Fruit fly (Drosophila melanogaster) whole organism: ENCODE measurements around the gene P5cr.

Source experiments
- CG8478 ChIP-seq: fragments of >200 bp; optimal IDR thresholded peaks from 2 replicates; lab custom pipeline; 2018; ENCODE audit warnings: inconsistent platforms
- Dll ChIP-seq: fragments of >200 bp; optimal IDR thresholded peaks from 2 replicates; lab custom pipeline; 2017
- EcR ChIP-seq, 2 experiments: fragments of >200 bp; optimal IDR thresholded peaks; 2 replicates each; lab custom pipeline; 2017; ENCODE audit warnings: missing biosample characterization in 2 of 2, missing genetic modification characterization in 2 of 2, missing genetic modification reagents in 2 of 2
- pan ChIP-seq: fragments of >200 bp; optimal IDR thresholded peaks from 2 replicates; lab custom pipeline; 2017
- psq ChIP-seq: fragments of >200 bp; optimal IDR thresholded peaks from 2 replicates; lab custom pipeline; 2017
- usp ChIP-seq: fragments of >200 bp; optimal IDR thresholded peaks from 2 replicates; lab custom pipeline; 2017; ENCODE audit warnings: missing biosample characterization, missing genetic modification characterization, mixed read lengths

P5cr gene

dm6 chr3R:19028758-19029157 is at the start of gene P5cr, which contains the start of gene GatA:
P5cr (plus strand) TSS chr3R:19028931.
GatA (minus strand) TSS chr3R:19028857.
- no peak for TF ChIP-seq usp

- no peak for TF ChIP-seq psq (lab: Kevin White, UChicago)
- no peak for TF ChIP-seq EcR (GFP tag; optimal IDR thresholded peaks at IDR 0.05; lab: Kevin White, UChicago)
- TF ChIP-seq pan = no peak
- TF ChIP-seq Dll = no peak
- TF ChIP-seq CG8478 = no peak
- no peak for TF ChIP-seq usp
Observed at dm6 chr3R:18980863-18981536, 47.7 kb upstream of the P5cr start, which contains the start of the genes dnk and Smu1. dnk (plus strand) TSS chr3R:18980995. Smu1 (minus strand) TSS chr3R:18981324.

- TF ChIP-seq usp (no peak), EcR (GFP tag; optimal IDR thresholded peaks at IDR 0.05; lab: Kevin White, UChicago) (no peak), Dll (no peak)
Observed at dm6 chr3R:18983614-18984185, 45.0 kb upstream of the P5cr start, which contains the start of the genes snRNP-U1-C and gukh. snRNP-U1-C (minus strand) TSS chr3R:18983650. gukh (plus strand) TSS chr3R:18984025.

dm6 chr3R:18985114-18985785 is 43.5 kb upstream of the P5cr start:
- TF ChIP-seq usp (no peak), EcR (GFP tag; optimal IDR thresholded peaks at IDR 0.05; lab: Kevin White, UChicago) (no peak), CG8478 (no peak), Dll (no peak), psq (lab: Kevin White, UChicago) (no peak), pan (peak; percentile 59)

dm6 chr3R:18986089-18986887 is 42.4 kb upstream of the P5cr start:
- no peak for TF ChIP-seq pan
- TF ChIP-seq EcR (GFP tag; optimal IDR thresholded peaks at IDR 0.05; lab: Kevin White, UChicago) = no peak
- TF ChIP-seq CG8478 = no peak
- no peak for TF ChIP-seq usp
- TF ChIP-seq Dll = no peak
- no peak for TF ChIP-seq psq (lab: Kevin White, UChicago)

- no peak for TF ChIP-seq pan
- peak; percentile 40 for TF ChIP-seq Dll
Observed at dm6 chr3R:18987428-18988416, 41.0 kb upstream of the P5cr start.

dm6 chr3R:18988957-18989818 is 39.5 kb upstream of the P5cr start:
- no peak for TF ChIP-seq EcR (GFP tag; optimal IDR thresholded peaks at IDR 0.05; lab: Kevin White, UChicago)
- TF ChIP-seq Dll = no peak
- TF ChIP-seq usp = no peak
- TF ChIP-seq CG8478 = no peak
- TF ChIP-seq pan = no peak
- TF ChIP-seq psq (lab: Kevin White, UChicago) = no peak

- TF ChIP-seq CG8478 = no peak
- TF ChIP-seq EcR (GFP tag; optimal IDR thresholded peaks at IDR 0.05; lab: Kevin White, UChicago) = no peak
- TF ChIP-seq Dll = no peak
- no peak for TF ChIP-seq pan
Observed at dm6 chr3R:18989819-18990137, 39.0 kb upstream of the P5cr start.

- TF ChIP-seq usp = no peak
- no peak for TF ChIP-seq psq (lab: Kevin White, UChicago)
- TF ChIP-seq pan = no peak
- no peak for TF ChIP-seq EcR (GFP tag; optimal IDR thresholded peaks at IDR 0.05; lab: Kevin White, UChicago)
- no peak for TF ChIP-seq Dll
- no peak for TF ChIP-seq CG8478
Observed at dm6 chr3R:18990514-18990913, 38.2 kb upstream of the P5cr start.

dm6 chr3R:18991721-18992120 is 37.0 kb upstream of the P5cr start:
- TF ChIP-seq CG8478 (no peak), usp (no peak), psq (lab: Kevin White, UChicago) (no peak), EcR (GFP tag; optimal IDR thresholded peaks at IDR 0.05; lab: Kevin White, UChicago) (no peak), Dll (no peak), pan (no peak)

- no peak for TF ChIP-seq CG8478
- no peak for TF ChIP-seq EcR (GFP tag; optimal IDR thresholded peaks at IDR 0.05; lab: Kevin White, UChicago)
- no peak for TF ChIP-seq psq (lab: Kevin White, UChicago)
- TF ChIP-seq pan = no peak
- TF ChIP-seq usp = no peak
Observed at dm6 chr3R:18993159-18993558, 35.6 kb upstream of the P5cr start.
